Worm (Caenorhabditis elegans) whole organism, young adult: ENCODE data around the gene far-8.

Experiments used
- C06A6.2 ChIP-seq: fragments of 200-800 bp; sonication (Bioruptor generic); conservative IDR thresholded peaks from 2 replicates; pipeline ENCODE4 v1.3.6; 2022; ENCODE audit warnings: missing genetic modification characterization, missing compliant biosample characterization
- D2030.7 ChIP-seq: fragments of 200-800 bp; sonication (Bioruptor generic); IDR thresholded peaks from 2 replicates; pipeline ENCODE4 v1.3.6; 2022; ENCODE audit warnings: missing genetic modification reagents, missing genetic modification characterization, missing compliant biosample characterization
- F23B12.7 ChIP-seq: sonication (generic microtip); optimal IDR thresholded peaks from 2 replicates; lab custom pipeline; 2017; ENCODE audit warnings: missing genetic modification characterization, mild to moderate bottlenecking, missing compliant biosample characterization, antibody characterized with exemption, moderate library complexity; ENCODE audit not compliant: insufficient read depth
- F33H1.4 ChIP-seq: fragments of 200-800 bp; sonication (Bioruptor generic); IDR thresholded peaks from 2 replicates; pipeline ENCODE4 v1.3.6; 2022; ENCODE audit warnings: missing genetic modification reagents, missing genetic modification characterization, missing compliant biosample characterization
- F49E8.2 ChIP-seq: sonication (generic microtip); optimal IDR thresholded peaks from 3 replicates; lab custom pipeline; 2017; ENCODE audit warnings: missing genetic modification characterization, mild to moderate bottlenecking, missing compliant biosample characterization, antibody characterized with exemption, moderate library complexity; ENCODE audit not compliant: insufficient read depth
- F55B11.4 ChIP-seq: sonication (generic microtip); optimal IDR thresholded peaks from 2 replicates; lab custom pipeline; 2016; ENCODE audit warnings: missing compliant biosample characterization, missing genetic modification characterization, borderline replicate concordance; ENCODE audit not compliant: insufficient read depth
- K12H6.12 ChIP-seq: fragments of 200-800 bp; sonication (Bioruptor generic); optimal IDR thresholded peaks from 2 replicates; lab custom pipeline; 2018; ENCODE audit warnings: mild to moderate bottlenecking, missing genetic modification characterization, missing compliant biosample characterization
- Y53F4B.3 ChIP-seq: fragments of 200-800 bp; sonication (Bioruptor generic); IDR thresholded peaks from 2 replicates; pipeline ENCODE4 v1.3.6; 2022; ENCODE audit warnings: missing genetic modification reagents, missing genetic modification characterization, missing compliant biosample characterization
- Y53G8AR.9 ChIP-seq: fragments of 200-800 bp; sonication (Bioruptor generic); conservative IDR thresholded peaks from 2 replicates; pipeline ENCODE4 v1.3.6; 2022; ENCODE audit warnings: missing genetic modification reagents, missing genetic modification characterization, missing compliant biosample characterization
- Y67H2A.10 ChIP-seq: fragments of 200-800 bp; sonication (Bioruptor generic); conservative IDR thresholded peaks from 2 replicates; pipeline ENCODE4 v1.3.6; 2022; ENCODE audit warnings: missing genetic modification reagents, missing genetic modification characterization, missing compliant biosample characterization
- Y79H2A.3 ChIP-seq: fragments of 200-800 bp; sonication (Bioruptor generic); conservative IDR thresholded peaks from 2 replicates; pipeline ENCODE4 v1.3.6; 2022; ENCODE audit warnings: missing genetic modification reagents, missing genetic modification characterization, missing compliant biosample characterization
- ama-1 ChIP-seq, 3 experiments: fragments of 150-350 bp in 1 of 3; sonication (generic microtip) in 2 of 3; optimal IDR thresholded peaks; 2 replicates each; lab custom pipeline; 2014 to 2018; ENCODE audit warnings: missing biosample characterization in 2 of 3, missing genetic modification characterization in 2 of 3, missing genetic modification reagents in 2 of 3
- aptf-3 ChIP-seq: fragments of 200-800 bp; sonication (Bioruptor generic); IDR thresholded peaks from 2 replicates; pipeline ENCODE4 v1.3.6; 2022; ENCODE audit warnings: missing genetic modification characterization, missing compliant biosample characterization
- atf-7 ChIP-seq: sonication (generic microtip); optimal IDR thresholded peaks from 2 replicates; lab custom pipeline; 2017; ENCODE audit warnings: mild to moderate bottlenecking, missing genetic modification characterization, missing compliant biosample characterization
- attf-5 ChIP-seq: fragments of 200-800 bp; sonication (Bioruptor generic); optimal IDR thresholded peaks from 2 replicates; lab custom pipeline; 2018; ENCODE audit warnings: mild to moderate bottlenecking, missing genetic modification characterization, missing compliant biosample characterization
- cebp-1 ChIP-seq, 2 experiments: fragments of 200-800 bp in 1 of 2; sonication (Bioruptor generic) in 1 of 2; sonication (generic microtip) in 1 of 2; IDR thresholded peaks in 1 of 2; optimal IDR thresholded peaks in 1 of 2; 2 replicates each; pipeline versions ENCODE4 v1.3.6 to Lab custom; 2017 to 2022; ENCODE audit warnings: missing compliant biosample characterization in 2 of 2, missing genetic modification characterization in 2 of 2, mild to moderate bottlenecking in 1 of 2, missing genetic modification reagents in 1 of 2, moderate library complexity in 1 of 2
- ceh-100 ChIP-seq: fragments of 200-800 bp; sonication (Bioruptor generic); IDR thresholded peaks from 2 replicates; pipeline ENCODE4 v1.3.6; 2022; ENCODE audit warnings: missing genetic modification reagents, missing genetic modification characterization, missing compliant biosample characterization
- ceh-58 ChIP-seq: fragments of 200-800 bp; sonication (Bioruptor generic); IDR thresholded peaks from 2 replicates; pipeline ENCODE4 v1.3.6; 2022; ENCODE audit warnings: missing genetic modification characterization, missing compliant biosample characterization
- egl-18 ChIP-seq: fragments of 200-800 bp; sonication (Bioruptor generic); IDR thresholded peaks from 2 replicates; pipeline ENCODE4 v1.3.6; 2022; ENCODE audit warnings: missing genetic modification reagents, missing genetic modification characterization, missing compliant biosample characterization
- egrh-3 ChIP-seq: fragments of 200-800 bp; sonication (Bioruptor generic); IDR thresholded peaks from 2 replicates; pipeline ENCODE4 v1.3.6; 2022; ENCODE audit warnings: missing genetic modification reagents, missing genetic modification characterization, missing compliant biosample characterization
- ets-4 ChIP-seq: fragments of 200-800 bp; sonication (Bioruptor generic); optimal IDR thresholded peaks from 2 replicates; lab custom pipeline; 2018; ENCODE audit warnings: mild to moderate bottlenecking, missing genetic modification characterization, missing compliant biosample characterization
- him-1 ChIP-seq: sonication (generic microtip); optimal IDR thresholded peaks from 2 replicates; lab custom pipeline; 2016; ENCODE audit warnings: missing genotype, missing genetic modification reagents, missing genetic modification characterization, missing compliant biosample characterization
- hlh-12 ChIP-seq: sonication (generic microtip); optimal IDR thresholded peaks from 2 replicates; lab custom pipeline; 2016; ENCODE audit warnings: missing genetic modification characterization, missing compliant biosample characterization
- hrde-1 ChIP-seq: sonication (generic microtip); optimal IDR thresholded peaks from 2 replicates; lab custom pipeline; 2016; ENCODE audit warnings: missing genetic modification characterization, mild to moderate bottlenecking, missing compliant biosample characterization, moderate library complexity, missing genotype, missing genetic modification reagents, borderline replicate concordance
- hsf-1 ChIP-seq: fragments of 200-800 bp; sonication (Bioruptor generic); IDR thresholded peaks from 2 replicates; pipeline ENCODE4 v1.3.6; 2022; ENCODE audit warnings: missing genetic modification reagents, missing genetic modification characterization, missing compliant biosample characterization
- lag-1 ChIP-seq: fragments of 200-800 bp; sonication (Bioruptor generic); IDR thresholded peaks from 2 replicates; pipeline ENCODE4 v1.3.6; 2022; ENCODE audit warnings: missing genetic modification reagents, missing genetic modification characterization, missing compliant biosample characterization
- let-526 ChIP-seq: fragments of 200-800 bp; sonication (Bioruptor generic); IDR thresholded peaks from 2 replicates; pipeline ENCODE4 v1.3.6; 2022; ENCODE audit warnings: missing genetic modification reagents, missing genetic modification characterization, missing compliant biosample characterization
- lin-35 ChIP-seq, 3 experiments: fragments of 150-350 bp in 2 of 3; sonication (generic microtip) in 1 of 3; optimal IDR thresholded peaks; 2 replicates each; lab custom pipeline; 2014 to 2018; ENCODE audit warnings: missing biosample characterization in 3 of 3, missing genetic modification characterization in 3 of 3, missing genetic modification reagents in 3 of 3
- lin-40 ChIP-seq: sonication (generic microtip); optimal IDR thresholded peaks from 2 replicates; lab custom pipeline; 2016; ENCODE audit warnings: missing genetic modification characterization, mild to moderate bottlenecking, missing compliant biosample characterization, missing genotype, missing genetic modification reagents
- lir-1 ChIP-seq: fragments of 200-800 bp; sonication (Bioruptor generic); conservative IDR thresholded peaks from 2 replicates; pipeline ENCODE4 v1.3.6; 2022; ENCODE audit warnings: missing genetic modification reagents, missing genetic modification characterization, missing compliant biosample characterization
- lsy-27 ChIP-seq: sonication (generic microtip); optimal IDR thresholded peaks from 2 replicates; lab custom pipeline; 2017; ENCODE audit warnings: missing genetic modification characterization, mild to moderate bottlenecking, missing compliant biosample characterization, antibody characterized with exemption, missing genotype, borderline replicate concordance; ENCODE audit not compliant: insufficient read depth
- madf-10 ChIP-seq: sonication (generic microtip); optimal IDR thresholded peaks from 2 replicates; lab custom pipeline; 2016; ENCODE audit warnings: mild to moderate bottlenecking, missing genetic modification characterization, missing compliant biosample characterization
- mel-28 ChIP-seq: sonication (generic microtip); optimal IDR thresholded peaks from 2 replicates; lab custom pipeline; 2016; ENCODE audit warnings: borderline replicate concordance, mild to moderate bottlenecking, missing genetic modification characterization, missing compliant biosample characterization
- nhr-120 ChIP-seq: fragments of 200-800 bp; sonication (Bioruptor generic); IDR thresholded peaks from 2 replicates; pipeline ENCODE4 v1.3.6; 2022; ENCODE audit warnings: missing genetic modification characterization, missing compliant biosample characterization
- nhr-179 ChIP-seq: sonication (generic microtip); optimal IDR thresholded peaks from 2 replicates; lab custom pipeline; 2016; ENCODE audit warnings: mild to moderate bottlenecking, missing genetic modification characterization, missing compliant biosample characterization
- nhr-27 ChIP-seq: fragments of 200-800 bp; sonication (Bioruptor generic); optimal IDR thresholded peaks from 2 replicates; lab custom pipeline; 2018; ENCODE audit warnings: mild to moderate bottlenecking, missing genetic modification characterization, moderate library complexity, missing compliant biosample characterization
- nhr-80 ChIP-seq: sonication (generic microtip); optimal IDR thresholded peaks from 2 replicates; lab custom pipeline; 2016; ENCODE audit warnings: missing genetic modification characterization, missing compliant biosample characterization
- repo-1 ChIP-seq: sonication (generic microtip); optimal IDR thresholded peaks from 2 replicates; lab custom pipeline; 2017; ENCODE audit warnings: mild to moderate bottlenecking, missing genetic modification characterization, missing compliant biosample characterization
- sdz-38 ChIP-seq: sonication (generic microtip); optimal IDR thresholded peaks from 2 replicates; lab custom pipeline; 2016; ENCODE audit warnings: missing genotype, missing genetic modification characterization, missing compliant biosample characterization
- sea-2 ChIP-seq: fragments of 200-800 bp; sonication (Bioruptor generic); IDR thresholded peaks from 2 replicates; pipeline ENCODE4 v1.3.6; 2022; ENCODE audit warnings: missing genetic modification characterization, missing compliant biosample characterization
- snpc-1.1 ChIP-seq: sonication (generic microtip); optimal IDR thresholded peaks from 2 replicates; lab custom pipeline; 2017; ENCODE audit warnings: missing genetic modification characterization, mild to moderate bottlenecking, missing compliant biosample characterization, antibody characterized with exemption, moderate library complexity, missing genotype, missing genetic modification reagents; ENCODE audit not compliant: insufficient read depth
- snpc-1.3 ChIP-seq: sonication (generic microtip); optimal IDR thresholded peaks from 2 replicates; lab custom pipeline; 2017; ENCODE audit warnings: missing genetic modification characterization, mild to moderate bottlenecking, missing compliant biosample characterization, antibody characterized with exemption, moderate library complexity, missing genotype, missing genetic modification reagents; ENCODE audit not compliant: insufficient read depth
- tlf-1 ChIP-seq: fragments of 200-800 bp; sonication (Bioruptor generic); optimal IDR thresholded peaks from 2 replicates; lab custom pipeline; 2018; ENCODE audit warnings: mild to moderate bottlenecking, missing genetic modification characterization, missing compliant biosample characterization
- unc-62 ChIP-seq: fragments of 150-350 bp; optimal IDR thresholded peaks from 2 replicates; lab custom pipeline; 2014; ENCODE audit warnings: missing biosample characterization, missing genetic modification reagents, missing genetic modification characterization
- ztf-22 ChIP-seq: fragments of 200-800 bp; sonication (Bioruptor generic); optimal IDR thresholded peaks from 2 replicates; lab custom pipeline; 2018; ENCODE audit warnings: mild to moderate bottlenecking, missing genetic modification characterization, moderate library complexity, missing compliant biosample characterization
- ztf-28 ChIP-seq: fragments of 200-800 bp; sonication (Bioruptor generic); IDR thresholded peaks from 2 replicates; pipeline ENCODE4 v1.3.6; 2022; ENCODE audit warnings: missing genetic modification reagents, missing genetic modification characterization, missing compliant biosample characterization

far-8 gene

DNA sequence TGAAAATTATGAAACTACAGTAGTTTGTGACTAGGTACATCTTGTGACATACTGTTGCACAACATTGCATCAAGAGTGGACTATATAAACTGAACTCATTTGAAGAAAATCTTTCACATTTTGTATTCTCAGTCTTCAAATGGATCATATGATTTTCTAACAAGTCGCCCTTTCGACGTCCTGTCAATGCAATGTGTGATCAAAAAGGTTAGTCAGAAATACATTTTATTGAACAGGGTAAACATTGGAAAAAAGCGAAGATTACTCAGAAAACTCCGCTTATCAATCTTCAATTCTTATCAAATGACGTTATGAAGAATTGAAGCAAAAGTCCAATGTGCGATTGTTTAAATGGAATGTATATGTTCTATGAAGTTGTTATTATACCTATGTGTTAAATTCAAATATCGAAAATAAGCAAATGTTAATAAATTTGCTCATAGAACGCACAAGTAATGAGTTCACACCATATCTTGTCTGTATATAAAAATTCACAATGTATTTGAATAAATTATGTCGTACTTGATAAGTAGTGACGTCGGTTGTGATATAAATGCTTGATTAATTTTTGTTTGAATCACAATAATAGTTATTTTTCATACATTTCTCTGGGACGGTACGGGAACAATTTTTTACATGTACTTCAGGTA is 9.8 kb upstream of the far-8 start, which contains the start of gene zip-2:
Gene zip-2, plus strand, starts transcription at position 128 of the 650 bp plus-strand sequence.
- TF ChIP-seq snpc-1.1 (tag; lab: Kevin White, UChicago) (no peak), him-1 (tag; lab: Kevin White, UChicago) (no peak), Y53G8AR.9 (no peak), Y53F4B.3 (GFP tag; lab: Robert Waterston, UW) (no peak), attf-5 (GFP tag; lab: Kevin White, UChicago) (peak; percentile 34), ztf-28 (GFP tag; lab: Robert Waterston, UW) (no peak), egl-18 (GFP tag; lab: Robert Waterston, UW) (no peak), ceh-100 (GFP tag; lab: Robert Waterston, UW) (no peak), ets-4 (GFP tag; lab: Kevin White, UChicago) (no peak), D2030.7 (GFP tag; lab: Robert Waterston, UW) (no peak), nhr-27 (no peak), unc-62 (GFP tag; lab: Kevin White, UChicago) (peak; percentile 8), cebp-1 (GFP tag; IDR thresholded peaks at IDR 0.05; lab: Robert Waterston, UW) (peak; percentile 29; the same call in 1 of the 2 replicates), cebp-1 (tag; optimal IDR thresholded peaks at IDR 0.05; lab: Kevin White, UChicago) (peak; percentile 71), ceh-58 (GFP tag; lab: Robert Waterston, UW) (no peak), lir-1 (GFP tag; lab: Robert Waterston, UW) (no peak), tlf-1 (GFP tag; lab: Kevin White, UChicago) (peak; percentile 14), nhr-120 (GFP tag; lab: Robert Waterston, UW) (no peak), atf-7 (tag; lab: Kevin White, UChicago) (peak; percentile 70), hlh-12 (no peak), aptf-3 (GFP tag; lab: Robert Waterston, UW) (no peak), F55B11.4 (tag; lab: Kevin White, UChicago) (no peak), F49E8.2 (tag; lab: Kevin White, UChicago) (no peak), hsf-1 (GFP tag; lab: Robert Waterston, UW) (no peak), ama-1 (optimal IDR thresholded peaks at IDR 0.05; lab: Kevin White, UChicago) (no peak), ama-1 (GFP tag; optimal IDR thresholded peaks at IDR 0.05; lab: Kevin White, UChicago) (no peak), Y67H2A.10 (GFP tag; lab: Robert Waterston, UW) (no peak), ztf-22 (GFP tag; lab: Kevin White, UChicago) (no peak), repo-1 (tag; lab: Kevin White, UChicago) (no peak), egrh-3 (GFP tag; lab: Robert Waterston, UW) (no peak), lsy-27 (tag; lab: Kevin White, UChicago) (no peak), snpc-1.3 (tag; lab: Kevin White, UChicago) (no peak), K12H6.12 (tag; lab: Kevin White, UChicago) (no peak), lin-35 (GFP tag; optimal IDR thresholded peaks at IDR 0.05; lab: Kevin White, UChicago) (no peak), F23B12.7 (tag; lab: Kevin White, UChicago) (no peak), lin-40 (tag; lab: Kevin White, UChicago) (no peak), mel-28 (tag; lab: Kevin White, UChicago) (no peak), Y79H2A.3 (GFP tag; lab: Robert Waterston, UW) (no peak), lag-1 (GFP tag; lab: Robert Waterston, UW) (no peak), hrde-1 (tag; lab: Kevin White, UChicago) (no peak), C06A6.2 (GFP tag; lab: Robert Waterston, UW) (no peak), let-526 (GFP tag; lab: Robert Waterston, UW) (no peak), madf-10 (tag; lab: Kevin White, UChicago) (peak; percentile 27), nhr-80 (peak; percentile 91), sea-2 (GFP tag; lab: Robert Waterston, UW) (no peak), nhr-179 (no peak), F33H1.4 (GFP tag; lab: Robert Waterston, UW) (no peak), sdz-38 (tag; lab: Kevin White, UChicago) (no peak)
